Worm (Caenorhabditis elegans) whole organism, L3 larva: Measurements from ENCODE around the gene com-1.

Experiments
- aly-2 ChIP-seq: fragments of 150-350 bp; optimal IDR thresholded peaks from 2 replicates; lab custom pipeline; 2014; ENCODE audit warnings: missing biosample characterization, missing genetic modification characterization
- ama-1 ChIP-seq: fragments of 150-350 bp; optimal IDR thresholded peaks from 2 replicates; lab custom pipeline; 2018
- daf-12 ChIP-seq: fragments of 150-350 bp; optimal IDR thresholded peaks from 2 replicates; lab custom pipeline; 2014; ENCODE audit warnings: missing biosample characterization, missing genetic modification reagents, missing genetic modification characterization
- egl-27 ChIP-seq: sonication (generic microtip); optimal IDR thresholded peaks from 4 replicates; lab custom pipeline; 2017; ENCODE audit warnings: missing biosample characterization, missing genetic modification reagents, missing genetic modification characterization
- elt-2 ChIP-seq: sonication (generic microtip); optimal IDR thresholded peaks from 2 replicates; lab custom pipeline; 2016; ENCODE audit warnings: missing genetic modification reagents, mild to moderate bottlenecking, missing genetic modification characterization, missing compliant biosample characterization
- fkh-10 ChIP-seq: sonication (generic microtip); optimal IDR thresholded peaks from 2 replicates; lab custom pipeline; 2017; ENCODE audit warnings: missing biosample characterization, missing genetic modification reagents, missing genetic modification characterization
- nhr-237 ChIP-seq: fragments of 150-350 bp; optimal IDR thresholded peaks from 2 replicates; lab custom pipeline; 2014; ENCODE audit warnings: missing biosample characterization, missing genetic modification characterization
- nhr-28 ChIP-seq: fragments of 150-350 bp; optimal IDR thresholded peaks from 2 replicates; lab custom pipeline; 2014; ENCODE audit warnings: missing biosample characterization, missing genetic modification characterization
- pqm-1 ChIP-seq: fragments of 150-350 bp; optimal IDR thresholded peaks from 2 replicates; lab custom pipeline; 2017; ENCODE audit warnings: missing biosample characterization, missing genetic modification characterization, inconsistent platforms
- snpc-4 ChIP-seq: fragments of 150-350 bp; optimal IDR thresholded peaks from 2 replicates; lab custom pipeline; 2014; ENCODE audit warnings: missing biosample characterization, missing genetic modification characterization
- tbx-2 ChIP-seq: sonication (generic microtip); optimal IDR thresholded peaks from 2 replicates; lab custom pipeline; 2016; ENCODE audit warnings: mild to moderate bottlenecking, missing genetic modification characterization, missing compliant biosample characterization
- unc-62 ChIP-seq: fragments of 150-350 bp; sonication (generic microtip); optimal IDR thresholded peaks from 4 replicates; lab custom pipeline; 2014; ENCODE audit warnings: missing biosample characterization, missing genetic modification reagents, missing genetic modification characterization

ce11 chrIII:10909166-10909565, 13.0 kb downstream of the com-1 start:
- TF ChIP-seq fkh-10 (GFP tag; lab: Kevin White, UChicago) (no peak), pqm-1 (no peak), nhr-28 (tag; lab: Kevin White, UChicago) (no peak), elt-2 (tag; lab: Kevin White, UChicago) (no peak), aly-2 (tag; lab: Kevin White, UChicago) (no peak), ama-1 (lab: Kevin White, UChicago) (no peak), daf-12 (tag; lab: Kevin White, UChicago) (no peak), tbx-2 (tag; lab: Kevin White, UChicago) (no peak), unc-62 (GFP tag; lab: Kevin White, UChicago) (no peak), nhr-237 (tag; lab: Kevin White, UChicago) (no peak), snpc-4 (tag; lab: Kevin White, UChicago) (no peak), egl-27 (tag; lab: Kevin White, UChicago) (no peak)
